Fruit fly (Drosophila melanogaster) whole organism, embryonic: ENCODE measurements around the gene CG4461.

Experiments used
- Bgb ChIP-seq: fragments of 200-800 bp; sonication (Bioruptor generic); IDR thresholded peaks from 2 replicates; pipeline ENCODE4 v1.3.6; 2022; ENCODE audit warnings: missing biosample characterization, missing genetic modification characterization; ENCODE audit not compliant: partially characterized antibody
- C15 ChIP-seq: fragments of 200-800 bp; sonication (Bioruptor generic); IDR thresholded peaks from 3 replicates; pipeline ENCODE4 v1.3.6; 2022; ENCODE audit warnings: missing biosample characterization, missing genetic modification characterization
- CG11696 ChIP-seq: fragments of 200-800 bp; sonication (Bioruptor generic); IDR thresholded peaks from 2 replicates; pipeline ENCODE4 v1.3.6; 2022; ENCODE audit warnings: missing biosample characterization, missing genetic modification characterization
- CG12104 ChIP-seq: fragments of 200-800 bp; sonication (Bioruptor generic); optimal IDR thresholded peaks from 3 replicates; lab custom pipeline; 2016; ENCODE audit warnings: missing biosample characterization, missing genetic modification characterization
- CG12155 ChIP-seq: fragments of 200-800 bp; sonication (Bioruptor generic); optimal IDR thresholded peaks from 3 replicates; lab custom pipeline; 2016; ENCODE audit warnings: missing biosample characterization, missing genetic modification characterization
- CG12219 ChIP-seq: fragments of 200-800 bp; sonication (Bioruptor generic); optimal IDR thresholded peaks from 3 replicates; lab custom pipeline; 2018; ENCODE audit warnings: missing biosample characterization, mild to moderate bottlenecking, missing genetic modification characterization
- CG13775 ChIP-seq: fragments of 200-800 bp; sonication (Bioruptor generic); optimal IDR thresholded peaks from 3 replicates; lab custom pipeline; 2017; ENCODE audit warnings: missing biosample characterization, mild to moderate bottlenecking, missing genetic modification characterization
- CG15696 ChIP-seq: fragments of 200-800 bp; sonication (Bioruptor generic); optimal IDR thresholded peaks from 2 replicates; lab custom pipeline; 2019; ENCODE audit warnings: missing biosample characterization, mild to moderate bottlenecking, missing genetic modification characterization, moderate library complexity
- CG17359 ChIP-seq: fragments of 200-800 bp; sonication (Bioruptor generic); optimal IDR thresholded peaks from 3 replicates; lab custom pipeline; 2018; ENCODE audit warnings: missing biosample characterization, mild to moderate bottlenecking, missing genetic modification characterization, moderate library complexity
- CG18011 ChIP-seq: fragments of 200-800 bp; sonication (Bioruptor generic); optimal IDR thresholded peaks from 2 replicates; lab custom pipeline; 2017; ENCODE audit warnings: missing biosample characterization, missing genetic modification characterization, mild to moderate bottlenecking, moderate library complexity, missing genotype
- CG32772 ChIP-seq: fragments of 200-800 bp; sonication (Bioruptor generic); IDR thresholded peaks from 2 replicates; pipeline ENCODE4 v1.3.6; 2022; ENCODE audit warnings: missing biosample characterization, missing genetic modification characterization
- CG3726 ChIP-seq: fragments of 200-800 bp; sonication (Bioruptor generic); IDR thresholded peaks from 3 replicates; pipeline ENCODE4, ENCODE4 v1.3.6; 2022; ENCODE audit warnings: missing biosample characterization, missing genetic modification characterization
- CG7839 ChIP-seq: fragments of 200-800 bp; sonication (Bioruptor generic); optimal IDR thresholded peaks from 3 replicates; lab custom pipeline; 2018; ENCODE audit warnings: missing biosample characterization, mild to moderate bottlenecking, missing genetic modification characterization, moderate library complexity
- CkIIα-i1 ChIP-seq: fragments of 200-800 bp; sonication (Bioruptor generic); IDR thresholded peaks from 2 replicates; pipeline ENCODE4 v1.3.6; 2022; ENCODE audit warnings: missing biosample characterization, missing genetic modification characterization
- CrebB ChIP-seq: fragments of 200-800 bp; sonication (Bioruptor generic); optimal IDR thresholded peaks from 3 replicates; lab custom pipeline; 2018; ENCODE audit warnings: missing biosample characterization, mild to moderate bottlenecking, missing genetic modification characterization
- Dfd ChIP-seq, 2 experiments: fragments of >200 bp; optimal IDR thresholded peaks; 2 replicates each; lab custom pipeline; 2017; ENCODE audit warnings: missing biosample characterization in 2 of 2, missing genetic modification characterization in 2 of 2
- HLHmδ ChIP-seq: fragments of 200-800 bp; sonication (Bioruptor generic); optimal IDR thresholded peaks from 2 replicates; lab custom pipeline; 2018; ENCODE audit warnings: missing biosample characterization, mild to moderate bottlenecking, missing genetic modification characterization, moderate library complexity
- Hand ChIP-seq: fragments of 200-800 bp; sonication (Bioruptor generic); optimal IDR thresholded peaks from 2 replicates; lab custom pipeline; 2017; ENCODE audit warnings: mild to moderate bottlenecking, missing biosample characterization, missing genetic modification reagents, missing genetic modification characterization
- Hr51 ChIP-seq, 2 experiments: fragments of 200-800 bp; sonication (Bioruptor generic); optimal IDR thresholded peaks; 2 replicates in 1 of 2; 3 replicates in 1 of 2; lab custom pipeline; 2016 to 2018; ENCODE audit warnings: missing biosample characterization in 2 of 2, missing genetic modification characterization in 2 of 2, mild to moderate bottlenecking in 1 of 2, moderate library complexity in 1 of 2
- Kr ChIP-seq: fragments of 200-800 bp; sonication (Bioruptor generic); optimal IDR thresholded peaks from 2 replicates; lab custom pipeline; 2017; ENCODE audit warnings: missing biosample characterization, mild to moderate bottlenecking, missing genetic modification characterization
- Med ChIP-seq: fragments of 200-800 bp; sonication (Bioruptor generic); peaks from one replicate; lab custom pipeline; 2016; ENCODE audit warnings: missing biosample characterization, missing genetic modification characterization, mild to moderate bottlenecking, inconsistent platforms, moderate library complexity
- NfI ChIP-seq: fragments of 200-800 bp; sonication (Bioruptor generic); optimal IDR thresholded peaks from 3 replicates; lab custom pipeline; 2018; ENCODE audit warnings: missing biosample characterization, mild to moderate bottlenecking, missing genetic modification characterization, moderate library complexity
- Pdp1 ChIP-seq, 2 experiments: fragments of 200-800 bp; sonication (Bioruptor generic); optimal IDR thresholded peaks; 3 replicates each; lab custom pipeline; 2016; ENCODE audit warnings: missing biosample characterization in 2 of 2, missing genetic modification characterization in 2 of 2, mild to moderate bottlenecking in 1 of 2, moderate library complexity in 1 of 2
- Poxn ChIP-seq: fragments of 200-800 bp; sonication (Bioruptor generic); IDR thresholded peaks from 2 replicates; pipeline ENCODE4 v1.3.6; 2022; ENCODE audit warnings: missing biosample characterization, missing genetic modification characterization
- Six4 ChIP-seq: fragments of 200-800 bp; sonication (Bioruptor generic); optimal IDR thresholded peaks from 2 replicates; lab custom pipeline; 2016; ENCODE audit warnings: missing biosample characterization, missing genetic modification characterization
- Sry-β ChIP-seq: fragments of 200-800 bp; sonication (Bioruptor generic); optimal IDR thresholded peaks from 2 replicates; lab custom pipeline; 2018; ENCODE audit warnings: missing biosample characterization, mild to moderate bottlenecking, missing genetic modification characterization, moderate library complexity
- Usf ChIP-seq: fragments of 200-800 bp; sonication (Bioruptor generic); optimal IDR thresholded peaks from 2 replicates; lab custom pipeline; 2017; ENCODE audit warnings: missing genotype, missing biosample characterization, missing genetic modification characterization
- al ChIP-seq: fragments of 200-800 bp; sonication (Bioruptor generic); IDR thresholded peaks from 2 replicates; pipeline ENCODE4 v1.3.6; 2022; ENCODE audit warnings: missing biosample characterization, missing genetic modification characterization
- ase ChIP-seq: fragments of 200-800 bp; sonication (Bioruptor generic); IDR thresholded peaks from 3 replicates; pipeline ENCODE4 v1.3.6; 2022; ENCODE audit warnings: missing biosample characterization, missing genetic modification characterization
- da ChIP-seq: fragments of 200-800 bp; sonication (Bioruptor generic); optimal IDR thresholded peaks from 2 replicates; lab custom pipeline; 2016; ENCODE audit warnings: missing biosample characterization, missing genetic modification characterization
- dysf ChIP-seq: fragments of 200-800 bp; sonication (Bioruptor generic); IDR thresholded peaks from 3 replicates; pipeline ENCODE4 v1.3.6; 2022; ENCODE audit warnings: missing biosample characterization, missing genetic modification characterization
- esg ChIP-seq: fragments of 200-800 bp; sonication (Bioruptor generic); conservative IDR thresholded peaks from 2 replicates; pipeline ENCODE4 v1.3.6; 2022; ENCODE audit warnings: missing biosample characterization, missing genetic modification characterization
- ewg ChIP-seq: fragments of 200-800 bp; sonication (Bioruptor generic); optimal IDR thresholded peaks from 3 replicates; lab custom pipeline; 2017; ENCODE audit warnings: mild to moderate bottlenecking, missing biosample characterization, missing genetic modification reagents, missing genetic modification characterization
- fd64A ChIP-seq: fragments of 200-800 bp; sonication (Bioruptor generic); optimal IDR thresholded peaks from 3 replicates; lab custom pipeline; 2018; ENCODE audit warnings: missing biosample characterization, mild to moderate bottlenecking, missing genetic modification characterization
- fru ChIP-seq: fragments of >200 bp; optimal IDR thresholded peaks from 2 replicates; lab custom pipeline; 2017
- gem ChIP-seq: fragments of 200-800 bp; sonication (Bioruptor generic); optimal IDR thresholded peaks from 2 replicates; lab custom pipeline; 2019; ENCODE audit warnings: missing biosample characterization, mild to moderate bottlenecking, missing genetic modification characterization, moderate library complexity
- gfzf ChIP-seq: fragments of 200-800 bp; sonication (Bioruptor generic); optimal IDR thresholded peaks from 2 replicates; lab custom pipeline; 2016; ENCODE audit warnings: missing biosample characterization, mild to moderate bottlenecking, missing genetic modification characterization, moderate library complexity
- gsb ChIP-seq: fragments of 200-800 bp; sonication (Bioruptor generic); IDR thresholded peaks from 2 replicates; pipeline ENCODE4 v1.3.6; 2022; ENCODE audit warnings: missing biosample characterization, missing genetic modification characterization
- ham ChIP-seq: fragments of 200-800 bp; sonication (Bioruptor generic); IDR thresholded peaks from 2 replicates; pipeline ENCODE4 v1.3.6; 2022; ENCODE audit warnings: missing biosample characterization, missing genetic modification characterization
- hb ChIP-seq: fragments of 200-800 bp; sonication (Bioruptor generic); IDR thresholded peaks from 3 replicates; pipeline ENCODE4 v1.3.6; 2022; ENCODE audit warnings: missing biosample characterization, missing genetic modification characterization; ENCODE audit not compliant: partially characterized antibody
- inv ChIP-seq: fragments of 200-800 bp; sonication (Bioruptor generic); IDR thresholded peaks from 2 replicates; pipeline ENCODE4 v1.3.6; 2022; ENCODE audit warnings: missing biosample characterization, missing genetic modification characterization; ENCODE audit not compliant: partially characterized antibody
- org-1 ChIP-seq: fragments of 200-800 bp; sonication (Bioruptor generic); optimal IDR thresholded peaks from 2 replicates; lab custom pipeline; 2017; ENCODE audit warnings: missing biosample characterization, missing genetic modification characterization
- pzg ChIP-seq: fragments of 200-800 bp; sonication (Bioruptor generic); optimal IDR thresholded peaks from 3 replicates; lab custom pipeline; 2018; ENCODE audit warnings: missing biosample characterization, mild to moderate bottlenecking, missing genetic modification characterization, moderate library complexity
- run ChIP-seq: fragments of 200-800 bp; sonication (Bioruptor generic); optimal IDR thresholded peaks from 3 replicates; lab custom pipeline; 2018; ENCODE audit warnings: missing biosample characterization, mild to moderate bottlenecking, missing genetic modification characterization
- sc ChIP-seq, 3 experiments: fragments of >200 bp in 2 of 3; fragments of 200-800 bp in 1 of 3; sonication (Bioruptor generic) in 1 of 3; optimal IDR thresholded peaks; 2 replicates in 2 of 3; 3 replicates in 1 of 3; lab custom pipeline; 2017; ENCODE audit warnings: mild to moderate bottlenecking in 1 of 3, missing biosample characterization in 1 of 3, missing genetic modification characterization in 1 of 3, missing genetic modification reagents in 1 of 3
- seq ChIP-seq: fragments of 200-800 bp; sonication (Bioruptor generic); IDR thresholded peaks from 2 replicates; pipeline ENCODE4 v1.3.6; 2022; ENCODE audit warnings: missing biosample characterization, missing genetic modification characterization
- tx ChIP-seq: fragments of 200-800 bp; sonication (Bioruptor generic); optimal IDR thresholded peaks from 2 replicates; lab custom pipeline; 2016; ENCODE audit warnings: missing biosample characterization, missing genetic modification characterization
- unc-4 ChIP-seq: fragments of 200-800 bp; sonication (Bioruptor generic); IDR thresholded peaks from 2 replicates; pipeline ENCODE4 v1.3.6; 2022; ENCODE audit warnings: missing biosample characterization, missing genetic modification characterization; ENCODE audit not compliant: partially characterized antibody
- vvl ChIP-seq: fragments of 200-800 bp; sonication (Bioruptor generic); IDR thresholded peaks from 2 replicates; pipeline ENCODE4 v1.3.6; 2022; ENCODE audit warnings: missing biosample characterization, missing genetic modification characterization

The CG4461 gene

dm6 chr3L:9420054-9420818, 45.0 kb downstream of the CG4461 start (continued):
- TF ChIP-seq CG12155 (GFP tag; lab: Kevin White, UChicago) (no peak), ewg (no peak), tx (GFP tag; lab: Kevin White, UChicago) (peak; percentile 4), CG32772 (no peak; the same call in 1 of the 2 replicates), sc (optimal IDR thresholded peaks at IDR 0.05; lab: Kevin White, UChicago) (no peak), sc (GFP tag; optimal IDR thresholded peaks at IDR 0.05; lab: Kevin White, UChicago) (peak; percentile 10), Poxn (no peak), Bgb (GFP tag; lab: Robert Waterston, UW) (no peak), CG3726 (no peak), CrebB (peak; percentile 25), CG17359 (peak; percentile 66), CG12104 (GFP tag; lab: Kevin White, UChicago) (no peak), Dfd (GFP tag; optimal IDR thresholded peaks at IDR 0.05; lab: Kevin White, UChicago) (no peak), Pdp1 (GFP tag; optimal IDR thresholded peaks at IDR 0.05; lab: Kevin White, UChicago) (no peak), ham (GFP tag; lab: Robert Waterston, UW) (no peak), gem (peak; percentile 72), C15 (GFP tag; lab: Robert Waterston, UW) (no peak), HLHmδ (GFP tag; lab: Kevin White, UChicago) (no peak), inv (GFP tag; lab: Robert Waterston, UW) (no peak), Six4 (no peak), fru (lab: Kevin White, UChicago) (no peak), CG7839 (peak; percentile 58), CG13775 (GFP tag; lab: Kevin White, UChicago) (peak; percentile 23), fd64A (GFP tag; lab: Kevin White, UChicago) (no peak), Hand (no peak), gfzf (GFP tag; lab: Kevin White, UChicago) (no peak), al (GFP tag; lab: Robert Waterston, UW) (no peak), Hr51 (GFP tag; optimal IDR thresholded peaks at IDR 0.05; lab: Kevin White, UChicago) (peak in 1 of 2 experiments; percentile 75), CG11696 (GFP tag; lab: Robert Waterston, UW) (peak; percentile 85), Sry-β (GFP tag; lab: Kevin White, UChicago) (no peak), Usf (GFP tag; lab: Kevin White, UChicago) (no peak), CG15696 (no peak), vvl (GFP tag; lab: Robert Waterston, UW) (peak; percentile 65), Kr (no peak), dysf (no peak; the same call in 2 of the 3 replicates), pzg (GFP tag; lab: Kevin White, UChicago) (no peak), CG18011 (GFP tag; lab: Kevin White, UChicago) (no peak), da (no peak), unc-4 (GFP tag; lab: Robert Waterston, UW) (no peak), gsb (GFP tag; lab: Robert Waterston, UW) (no peak), NfI (GFP tag; lab: Kevin White, UChicago) (peak; percentile 51), CG12219 (peak; percentile 22), run (tag; lab: Kevin White, UChicago) (peak; percentile 51), hb (GFP tag; lab: Robert Waterston, UW) (no peak), seq (GFP tag; lab: Robert Waterston, UW) (peak; percentile 58; the same call in 1 of the 2 replicates), esg (peak; percentile 63; the same call in 1 of the 2 replicates), org-1 (peak; percentile 50), CkIIα-i1 (no peak), Med (GFP tag; lab: Kevin White, UChicago) (peak; percentile 81), ase (GFP tag; lab: Robert Waterston, UW) (no peak)
